Fruit fly (Drosophila melanogaster) S2 (cell line): ENCODE data around the gene Glg1.

Source experiments
- CG8478 ChIP-seq: fragments of >200 bp; optimal IDR thresholded peaks from 2 replicates; lab custom pipeline; 2018
- CTCF ChIP-seq, 2 experiments: fragments of >200 bp; optimal IDR thresholded peaks; 2 replicates each; lab custom pipeline; 2018

- TF ChIP-seq CG8478 (no peak), CTCF (optimal IDR thresholded peaks at IDR 0.05; lab: Kevin White, UChicago) (no peak)
Observed at dm6 chr3L:21516716-21517266, 9.5 kb upstream of the Glg1 start.
